Worm (Caenorhabditis elegans) whole organism, L1 larva: ENCODE results near the gene srh-243.

Source experiments
- aly-2 ChIP-seq: fragments of 150-350 bp; optimal IDR thresholded peaks from 2 replicates; lab custom pipeline; 2014; ENCODE audit warnings: missing biosample characterization, missing genetic modification characterization
- egl-13 ChIP-seq: sonication (generic microtip); optimal IDR thresholded peaks from 2 replicates; lab custom pipeline; 2016; ENCODE audit warnings: missing genotype, missing genetic modification reagents, missing genetic modification characterization, missing compliant biosample characterization
- nhr-28 ChIP-seq: fragments of 150-350 bp; optimal IDR thresholded peaks from 2 replicates; lab custom pipeline; 2014; ENCODE audit warnings: missing biosample characterization, missing genetic modification characterization
- nhr-76 ChIP-seq: sonication (generic microtip); optimal IDR thresholded peaks from 2 replicates; lab custom pipeline; 2017; ENCODE audit warnings: missing biosample characterization, missing genetic modification characterization
- rnt-1 ChIP-seq: sonication (generic microtip); optimal IDR thresholded peaks from 2 replicates; lab custom pipeline; 2016; ENCODE audit warnings: mild to moderate bottlenecking, missing genetic modification characterization, moderate library complexity, missing compliant biosample characterization
- sptf-1 ChIP-seq: fragments of 150-350 bp; optimal IDR thresholded peaks from 2 replicates; lab custom pipeline; 2014; ENCODE audit warnings: missing biosample characterization, missing genetic modification characterization
- ztf-11 ChIP-seq, 2 experiments: sonication (generic microtip); optimal IDR thresholded peaks; 2 replicates each; lab custom pipeline; 2016 to 2017; ENCODE audit warnings: missing genetic modification characterization in 2 of 2, missing biosample characterization in 1 of 2, missing compliant biosample characterization in 1 of 2

ce11 chrV:2892976-2893375, 22.7 kb downstream of the srh-243 start, which contains the start of gene srh-127:
- TF ChIP-seq nhr-76 (tag; lab: Kevin White, UChicago) (no peak), aly-2 (no peak), ztf-11 (tag; optimal IDR thresholded peaks at IDR 0.05; lab: Kevin White, UChicago) (no peak), egl-13 (tag; lab: Kevin White, UChicago) (no peak), rnt-1 (tag; lab: Kevin White, UChicago) (no peak), sptf-1 (tag; lab: Kevin White, UChicago) (no peak), nhr-28 (tag; lab: Kevin White, UChicago) (no peak)
